Worm (Caenorhabditis elegans) whole organism, L4 larva: ENCODE results near the gene F08F3.4.

Experiments
- F10B5.3 ChIP-seq: sonication (generic microtip); optimal IDR thresholded peaks from 2 replicates; lab custom pipeline; 2016; ENCODE audit warnings: mild to moderate bottlenecking, missing genetic modification characterization, missing compliant biosample characterization
- nhr-102 ChIP-seq: sonication (generic microtip); optimal IDR thresholded peaks from 2 replicates; lab custom pipeline; 2016; ENCODE audit warnings: mild to moderate bottlenecking, missing genetic modification characterization, moderate library complexity, missing compliant biosample characterization
- nhr-76 ChIP-seq: fragments of 150-350 bp; optimal IDR thresholded peaks from 2 replicates; lab custom pipeline; 2014; ENCODE audit warnings: missing biosample characterization, missing genetic modification characterization
- nhr-77 ChIP-seq: fragments of 150-350 bp; optimal IDR thresholded peaks from 2 replicates; lab custom pipeline; 2014; ENCODE audit warnings: missing biosample characterization, missing genetic modification characterization

ce11 chrV:5445839-5446238 lies 35.1 kb downstream of the F08F3.4 start, which contains the start of gene F08F3.1:
- TF ChIP-seq nhr-77 (tag; lab: Kevin White, UChicago) (no peak), F10B5.3 (tag; lab: Kevin White, UChicago) (no peak), nhr-102 (tag; lab: Kevin White, UChicago) (no peak), nhr-76 (tag; lab: Kevin White, UChicago) (no peak)
